Fruit fly (Drosophila melanogaster) whole organism, embryonic: ENCODE results near the gene CG32026.
A peak's percentile ranks its signal among the peaks of the same experiment; 100 is the strongest.

Experiments
- Aef1 ChIP-seq: fragments of 200-800 bp; sonication (Bioruptor generic); IDR thresholded peaks from 3 replicates; pipeline ENCODE4 v1.3.6; 2022; ENCODE audit warnings: missing biosample characterization, missing genetic modification characterization
- CG11093 ChIP-seq: fragments of 200-800 bp; sonication (Bioruptor generic); IDR thresholded peaks from 3 replicates; pipeline ENCODE4 v1.3.6; 2022; ENCODE audit warnings: missing biosample characterization, missing genetic modification characterization
- CG11504 ChIP-seq: fragments of 200-800 bp; sonication (Bioruptor generic); optimal IDR thresholded peaks from 3 replicates; lab custom pipeline; 2019; ENCODE audit warnings: missing biosample characterization, mild to moderate bottlenecking, missing genetic modification characterization, moderate library complexity
- CG11695 ChIP-seq: fragments of 200-800 bp; sonication (Bioruptor generic); IDR thresholded peaks from 3 replicates; pipeline ENCODE4 v1.3.6; 2022; ENCODE audit warnings: missing biosample characterization, missing genetic modification characterization
- CG11696 ChIP-seq: fragments of 200-800 bp; sonication (Bioruptor generic); IDR thresholded peaks from 2 replicates; pipeline ENCODE4 v1.3.6; 2022; ENCODE audit warnings: missing biosample characterization, missing genetic modification characterization
- CG12299 ChIP-seq: fragments of 200-800 bp; sonication (Bioruptor generic); optimal IDR thresholded peaks from 2 replicates; lab custom pipeline; 2018; ENCODE audit warnings: missing biosample characterization, mild to moderate bottlenecking, missing genetic modification characterization
- CG13287 ChIP-seq: fragments of 200-800 bp; sonication (Bioruptor generic); IDR thresholded peaks from 2 replicates; pipeline ENCODE4 v1.3.6; 2022; ENCODE audit warnings: missing biosample characterization, missing genetic modification characterization; ENCODE audit not compliant: partially characterized antibody
- CG13296 ChIP-seq: fragments of 200-800 bp; sonication (Bioruptor generic); optimal IDR thresholded peaks from 3 replicates; lab custom pipeline; 2018; ENCODE audit warnings: missing biosample characterization, mild to moderate bottlenecking, missing genetic modification characterization
- CG14014 ChIP-seq: fragments of 200-800 bp; sonication (Bioruptor generic); IDR thresholded peaks from 2 replicates; pipeline ENCODE4 v1.3.6; 2022; ENCODE audit warnings: missing biosample characterization, missing genetic modification characterization
- CG14050 ChIP-seq: fragments of 200-800 bp; sonication (Bioruptor generic); IDR thresholded peaks from 3 replicates; pipeline ENCODE4 v1.3.6; 2022; ENCODE audit warnings: missing biosample characterization, missing genetic modification characterization
- CG14667 ChIP-seq: fragments of 200-800 bp; sonication (Bioruptor generic); IDR thresholded peaks from 2 replicates; pipeline ENCODE4 v1.3.6; 2022; ENCODE audit warnings: missing biosample characterization, missing genetic modification characterization
- CG16863 ChIP-seq: fragments of 200-800 bp; sonication (Bioruptor generic); optimal IDR thresholded peaks from 3 replicates; lab custom pipeline; 2016; ENCODE audit warnings: missing biosample characterization, missing genetic modification characterization
- CG17359 ChIP-seq: fragments of 200-800 bp; sonication (Bioruptor generic); optimal IDR thresholded peaks from 3 replicates; lab custom pipeline; 2018; ENCODE audit warnings: missing biosample characterization, mild to moderate bottlenecking, missing genetic modification characterization, moderate library complexity
- CG32532 ChIP-seq: fragments of 200-800 bp; sonication (Bioruptor generic); IDR thresholded peaks from 2 replicates; pipeline ENCODE4 v1.3.6; 2022; ENCODE audit warnings: missing biosample characterization, missing genetic modification characterization
- CG3407 ChIP-seq: fragments of 200-800 bp; sonication (Bioruptor generic); optimal IDR thresholded peaks from 2 replicates; lab custom pipeline; 2018; ENCODE audit warnings: missing biosample characterization, mild to moderate bottlenecking, missing genetic modification characterization
- CG4404 ChIP-seq: fragments of 200-800 bp; sonication (Bioruptor generic); IDR thresholded peaks from 2 replicates; pipeline ENCODE4 v1.3.6; 2022; ENCODE audit warnings: missing biosample characterization, missing genetic modification characterization
- CG4730 ChIP-seq: fragments of 200-800 bp; sonication (Bioruptor generic); IDR thresholded peaks from 2 replicates; pipeline ENCODE4 v1.3.6; 2022; ENCODE audit warnings: missing biosample characterization, missing genetic modification characterization
- CG4820 ChIP-seq: fragments of 200-800 bp; sonication (Bioruptor generic); optimal IDR thresholded peaks from 3 replicates; lab custom pipeline; 2016; ENCODE audit warnings: missing biosample characterization, missing genetic modification characterization
- CG6791 ChIP-seq: fragments of 200-800 bp; sonication (Bioruptor generic); IDR thresholded peaks from 3 replicates; pipeline ENCODE4 v1.3.6; 2022; ENCODE audit warnings: missing biosample characterization, missing genetic modification characterization; ENCODE audit not compliant: partially characterized antibody
- CG7357 ChIP-seq: fragments of 200-800 bp; sonication (Bioruptor generic); IDR thresholded peaks from 3 replicates; pipeline ENCODE4 v1.3.6; 2022; ENCODE audit warnings: missing biosample characterization, missing genetic modification characterization
- CG7786 ChIP-seq: fragments of 200-800 bp; sonication (Bioruptor generic); optimal IDR thresholded peaks from 2 replicates; lab custom pipeline; 2016; ENCODE audit warnings: missing biosample characterization, missing genetic modification characterization
- CG7963 ChIP-seq: fragments of 200-800 bp; sonication (Bioruptor generic); IDR thresholded peaks from 3 replicates; pipeline ENCODE4 v1.3.6; 2022; ENCODE audit warnings: missing biosample characterization, missing genetic modification characterization; ENCODE audit not compliant: partially characterized antibody
- CG8478 ChIP-seq: fragments of >200 bp; optimal IDR thresholded peaks from 2 replicates; lab custom pipeline; 2018
- Dip2 ChIP-seq: fragments of 200-800 bp; sonication (Bioruptor generic); IDR thresholded peaks from 2 replicates; pipeline ENCODE4 v1.3.6; 2022; ENCODE audit warnings: missing biosample characterization, missing genetic modification characterization
- E2f2 ChIP-seq: fragments of 200-800 bp; sonication (Bioruptor generic); IDR thresholded peaks from 2 replicates; pipeline ENCODE4 v1.3.6; 2022; ENCODE audit warnings: missing biosample characterization, missing genetic modification characterization
- Gug ChIP-seq: fragments of 200-800 bp; sonication (Bioruptor generic); IDR thresholded peaks from 4 replicates; pipeline ENCODE4 v1.3.6; 2022; ENCODE audit warnings: missing biosample characterization, missing genetic modification characterization
- Hand ChIP-seq: fragments of 200-800 bp; sonication (Bioruptor generic); optimal IDR thresholded peaks from 2 replicates; lab custom pipeline; 2017; ENCODE audit warnings: mild to moderate bottlenecking, missing biosample characterization, missing genetic modification reagents, missing genetic modification characterization
- Mrtf ChIP-seq: fragments of 200-800 bp; sonication (Bioruptor generic); IDR thresholded peaks from 3 replicates; pipeline ENCODE4 v1.3.6; 2022; ENCODE audit warnings: missing biosample characterization, missing genetic modification characterization
- Nf-YA ChIP-seq: fragments of 200-800 bp; sonication (Bioruptor generic); IDR thresholded peaks from 2 replicates; pipeline ENCODE4 v1.3.6; 2022; ENCODE audit warnings: missing biosample characterization, missing genetic modification characterization
- Ptx1 ChIP-seq: fragments of 200-800 bp; sonication (Bioruptor generic); IDR thresholded peaks from 2 replicates; pipeline ENCODE4 v1.3.6; 2022; ENCODE audit warnings: missing biosample characterization, missing genetic modification characterization
- Six4 ChIP-seq: fragments of 200-800 bp; sonication (Bioruptor generic); optimal IDR thresholded peaks from 2 replicates; lab custom pipeline; 2016; ENCODE audit warnings: missing biosample characterization, missing genetic modification characterization
- Sry-β ChIP-seq: fragments of 200-800 bp; sonication (Bioruptor generic); optimal IDR thresholded peaks from 2 replicates; lab custom pipeline; 2018; ENCODE audit warnings: missing biosample characterization, mild to moderate bottlenecking, missing genetic modification characterization, moderate library complexity
- Trl ChIP-seq, 3 experiments: fragments of >200 bp in 2 of 3; fragments of 200-800 bp in 1 of 3; sonication (Bioruptor generic) in 1 of 3; optimal IDR thresholded peaks; 2 replicates in 1 of 3; 3 replicates in 2 of 3; lab custom pipeline; 2016 to 2017; ENCODE audit warnings: missing biosample characterization in 1 of 3, missing genetic modification characterization in 1 of 3
- ab ChIP-seq: fragments of 200-800 bp; sonication (Bioruptor generic); optimal IDR thresholded peaks from 2 replicates; lab custom pipeline; 2016; ENCODE audit warnings: missing biosample characterization, missing genetic modification characterization
- al ChIP-seq: fragments of 200-800 bp; sonication (Bioruptor generic); IDR thresholded peaks from 2 replicates; pipeline ENCODE4 v1.3.6; 2022; ENCODE audit warnings: missing biosample characterization, missing genetic modification characterization
- az2 ChIP-seq: fragments of 200-800 bp; sonication (Bioruptor generic); optimal IDR thresholded peaks from 3 replicates; lab custom pipeline; 2016; ENCODE audit warnings: missing biosample characterization, missing genetic modification characterization
- croc ChIP-seq: fragments of 200-800 bp; sonication (Bioruptor generic); conservative IDR thresholded peaks from 3 replicates; pipeline ENCODE4 v1.3.6; 2022; ENCODE audit warnings: missing biosample characterization, missing genetic modification characterization
- dati ChIP-seq: fragments of 200-800 bp; sonication (Bioruptor generic); IDR thresholded peaks from 2 replicates; pipeline ENCODE4 v1.3.6; 2022; ENCODE audit warnings: missing biosample characterization, missing genetic modification characterization
- disco-r ChIP-seq: fragments of 200-800 bp; sonication (Bioruptor generic); optimal IDR thresholded peaks from 2 replicates; lab custom pipeline; 2016; ENCODE audit warnings: missing biosample characterization, missing genetic modification characterization
- dm ChIP-seq: fragments of 200-800 bp; sonication (Bioruptor generic); optimal IDR thresholded peaks from 3 replicates; lab custom pipeline; 2016; ENCODE audit warnings: missing biosample characterization, missing genetic modification characterization
- jigr1 ChIP-seq: fragments of 200-800 bp; sonication (Bioruptor generic); IDR thresholded peaks from 3 replicates; pipeline ENCODE4 v1.3.6; 2022; ENCODE audit warnings: missing biosample characterization, missing genetic modification characterization
- lab ChIP-seq: fragments of 200-800 bp; sonication (Bioruptor generic); optimal IDR thresholded peaks from 3 replicates; lab custom pipeline; 2017; ENCODE audit warnings: missing biosample characterization, missing genetic modification characterization, mild to moderate bottlenecking, moderate library complexity, missing genetic modification reagents
- maf-S ChIP-seq: fragments of 200-800 bp; sonication (Bioruptor generic); optimal IDR thresholded peaks from 2 replicates; lab custom pipeline; 2016; ENCODE audit warnings: missing biosample characterization, missing genetic modification characterization
- mld ChIP-seq: fragments of 200-800 bp; sonication (Bioruptor generic); IDR thresholded peaks from 3 replicates; pipeline ENCODE4 v1.3.6; 2022; ENCODE audit warnings: missing biosample characterization, missing genetic modification characterization; ENCODE audit not compliant: partially characterized antibody
- nmo ChIP-seq: fragments of 200-800 bp; sonication (Bioruptor generic); optimal IDR thresholded peaks from 2 replicates; lab custom pipeline; 2018; ENCODE audit warnings: missing biosample characterization, mild to moderate bottlenecking, missing genetic modification characterization, moderate library complexity
- nom ChIP-seq: fragments of 200-800 bp; sonication (Bioruptor generic); optimal IDR thresholded peaks from 2 replicates; lab custom pipeline; 2017; ENCODE audit warnings: missing biosample characterization, missing genetic modification characterization, mild to moderate bottlenecking, moderate library complexity, missing genetic modification reagents
- stc ChIP-seq: fragments of 200-800 bp; sonication (Bioruptor generic); IDR thresholded peaks from 2 replicates; pipeline ENCODE4 v1.3.6; 2022; ENCODE audit warnings: missing biosample characterization, missing genetic modification characterization
- tx ChIP-seq: fragments of 200-800 bp; sonication (Bioruptor generic); optimal IDR thresholded peaks from 2 replicates; lab custom pipeline; 2016; ENCODE audit warnings: missing biosample characterization, missing genetic modification characterization
- zen ChIP-seq: fragments of 200-800 bp; sonication (Bioruptor generic); optimal IDR thresholded peaks from 3 replicates; lab custom pipeline; 2018; ENCODE audit warnings: missing biosample characterization, mild to moderate bottlenecking, missing genetic modification characterization, moderate library complexity
- zf30C ChIP-seq: fragments of 200-800 bp; sonication (Bioruptor generic); optimal IDR thresholded peaks from 3 replicates; lab custom pipeline; 2018; ENCODE audit warnings: missing biosample characterization, mild to moderate bottlenecking, missing genetic modification characterization

The CG32026 gene

dm6 chr3L:8813484-8813883 lies 22.8 kb upstream of the CG32026 start (continued):
- TF ChIP-seq CG13287 (GFP tag; lab: Robert Waterston, UW) (no peak), Trl (optimal IDR thresholded peaks at IDR 0.05; lab: Kevin White, UChicago) (no peak), Trl (GFP tag; optimal IDR thresholded peaks at IDR 0.05; lab: Kevin White, UChicago) (no peak), ab (no peak), Hand (GFP tag; lab: Kevin White, UChicago) (no peak), CG13296 (GFP tag; lab: Kevin White, UChicago) (no peak), CG11504 (tag; lab: Kevin White, UChicago) (no peak), CG32532 (GFP tag; lab: Robert Waterston, UW) (peak; percentile 74), CG16863 (GFP tag; lab: Kevin White, UChicago) (peak; percentile 8), Gug (0 out of 4 replicates have a peak, but pooled peaks have one; percentile 8), dati (0 out of 2 replicates have a peak, but pooled peaks have one; percentile 33), CG3407 (GFP tag; lab: Kevin White, UChicago) (no peak), CG6791 (GFP tag; lab: Robert Waterston, UW) (no peak), mld (GFP tag; lab: Robert Waterston, UW) (no peak), Aef1 (GFP tag; lab: Robert Waterston, UW) (peak; percentile 56; the same call in 2 of the 3 replicates), CG11093 (peak; percentile 57; the same call in 1 of the 3 replicates), al (0 out of 2 replicates have a peak, but pooled peaks have one; percentile 19), CG4404 (peak; percentile 35; the same call in 1 of the 2 replicates), CG11695 (GFP tag; lab: Robert Waterston, UW) (peak; percentile 39; the same call in 1 of the 3 replicates), Ptx1 (GFP tag; lab: Robert Waterston, UW) (peak; percentile 56; the same call in 1 of the 2 replicates), CG7963 (GFP tag; lab: Robert Waterston, UW) (no peak), CG14667 (GFP tag; lab: Robert Waterston, UW) (peak; percentile 61), zf30C (GFP tag; lab: Kevin White, UChicago) (no peak), CG14014 (GFP tag; lab: Robert Waterston, UW) (0 out of 2 replicates have a peak, but pooled peaks have one; percentile 24), disco-r (no peak), az2 (GFP tag; lab: Kevin White, UChicago) (peak; percentile 1), CG7786 (GFP tag; lab: Kevin White, UChicago) (peak; percentile 14), tx (GFP tag; lab: Kevin White, UChicago) (no peak), Nf-YA (GFP tag; lab: Robert Waterston, UW) (peak; percentile 63), jigr1 (GFP tag; lab: Robert Waterston, UW) (no peak), CG7357 (peak; percentile 46; the same call in 1 of the 3 replicates), lab (peak; percentile 33), stc (GFP tag; lab: Robert Waterston, UW) (peak; percentile 48; the same call in 1 of the 2 replicates), CG12299 (tag; lab: Kevin White, UChicago) (no peak), Six4 (no peak), nom (no peak), zen (peak; percentile 20), maf-S (GFP tag; lab: Kevin White, UChicago) (no peak), Sry-β (no peak), CG17359 (peak; percentile 13), Dip2 (no peak), CG4730 (GFP tag; lab: Robert Waterston, UW) (peak; percentile 46; the same call in 1 of the 2 replicates), CG4820 (GFP tag; lab: Kevin White, UChicago) (peak; percentile 36), Mrtf (GFP tag; lab: Robert Waterston, UW) (peak; percentile 54; the same call in 1 of the 3 replicates), nmo (GFP tag; lab: Kevin White, UChicago) (peak; percentile 23), CG14050 (GFP tag; lab: Robert Waterston, UW) (peak; percentile 40; the same call in 1 of the 3 replicates), dm (GFP tag; lab: Kevin White, UChicago) (no peak), E2f2 (GFP tag; lab: Robert Waterston, UW) (peak; percentile 46), CG8478 (lab: Kevin White, UChicago) (no peak), CG11696 (0 out of 2 replicates have a peak, but pooled peaks have one; percentile 19), croc (0 out of 3 replicates have a peak, but pooled peaks have one; percentile 40)
